Fruit fly (Drosophila melanogaster): ENCODE measurements around the gene REPTOR-BP.
A peak's percentile ranks its signal among the peaks of the same experiment; 100 is the strongest.

Gene REPTOR-BP

dm6 chr2L:10277362-10277761 lies 13.4 kb downstream of the REPTOR-BP start (continued):
- TF ChIP-seq Ets65A (GFP tag): no peak
- TF ChIP-seq btn (GFP tag; optimal IDR thresholded peaks at IDR 0.05): no peak
- TF ChIP-seq zen2 (GFP tag; IDR thresholded peaks at IDR 0.05; ENCODE audit: partially characterized antibody): no peak; the same call in 2 of the 3 replicates
- peak; percentile 91 for TF ChIP-seq pfk (GFP tag; optimal IDR thresholded peaks at IDR 0.05)
- TF ChIP-seq CG7987 (GFP tag; optimal IDR thresholded peaks at IDR 0.05): no peak
- TF ChIP-seq schlank (tag; optimal IDR thresholded peaks at IDR 0.05): no peak
- TF ChIP-seq YL-1 (GFP tag; optimal IDR thresholded peaks at IDR 0.05): no peak
- no peak for TF ChIP-seq lov (optimal IDR thresholded peaks at IDR 0.05)
- no peak for TF ChIP-seq lov (GFP tag; IDR thresholded peaks at IDR 0.05)
- TF ChIP-seq Ptx1 (GFP tag; IDR thresholded peaks at IDR 0.05): no peak
- no peak for TF ChIP-seq gfzf (GFP tag; optimal IDR thresholded peaks at IDR 0.05)
- TF ChIP-seq ato (GFP tag; IDR thresholded peaks at IDR 0.05; ENCODE audit: partially characterized antibody): peak; percentile 92
- no peak for TF ChIP-seq HLH3B (GFP tag; IDR thresholded peaks at IDR 0.05)
- no peak for TF ChIP-seq Lim3 (GFP tag; IDR thresholded peaks at IDR 0.05)
- TF ChIP-seq CG16863 (GFP tag; optimal IDR thresholded peaks at IDR 0.05): no peak
- TF ChIP-seq CG11695 (GFP tag; IDR thresholded peaks at IDR 0.05): no peak
- TF ChIP-seq CG9727 (GFP tag; optimal IDR thresholded peaks at IDR 0.05): no peak
- TF ChIP-seq Rfx (GFP tag; IDR thresholded peaks at IDR 0.05): peak; percentile 48; the same call in 1 of the 2 replicates
- no peak for TF ChIP-seq Nf-YB (GFP tag; optimal IDR thresholded peaks at IDR 0.05)
- TF ChIP-seq emc (GFP tag; optimal IDR thresholded peaks at IDR 0.05): no peak
- TF ChIP-seq CoRest (tag; optimal IDR thresholded peaks at IDR 0.05): no peak
- no peak for TF ChIP-seq CG6689 (GFP tag; IDR thresholded peaks at IDR 0.05)
- peak; percentile 32 for TF ChIP-seq CG2712 (tag; optimal IDR thresholded peaks at IDR 0.05)
- no peak for TF ChIP-seq CG34376 (GFP tag; optimal IDR thresholded peaks at IDR 0.05)
- no peak for TF ChIP-seq slbo (GFP tag; IDR thresholded peaks at IDR 0.05)
- TF ChIP-seq abd-A (tag; optimal IDR thresholded peaks at IDR 0.05): no peak
- no peak for TF ChIP-seq ranshi (GFP tag; IDR thresholded peaks at IDR 0.05)
- peak; percentile 90 for TF ChIP-seq mld (GFP tag; IDR thresholded peaks at IDR 0.05; ENCODE audit: partially characterized antibody)
- TF ChIP-seq CG3995 (GFP tag; optimal IDR thresholded peaks at IDR 0.05): peak; percentile 90
- TF ChIP-seq Atf6 (GFP tag; IDR thresholded peaks at IDR 0.05): no peak
- TF ChIP-seq vfl (GFP tag; optimal IDR thresholded peaks at IDR 0.05): no peak
- TF ChIP-seq Trl (optimal IDR thresholded peaks at IDR 0.05): no peak
- TF ChIP-seq Trl (GFP tag; optimal IDR thresholded peaks at IDR 0.05): no peak
- TF ChIP-seq HLH54F (GFP tag; optimal IDR thresholded peaks at IDR 0.05): no peak
- no peak for TF ChIP-seq ara (GFP tag; IDR thresholded peaks at IDR 0.05)
- no peak for TF ChIP-seq gsb-n (tag; optimal IDR thresholded peaks at IDR 0.05)
- TF ChIP-seq jing (GFP tag; optimal IDR thresholded peaks at IDR 0.05): no peak
- no peak for TF ChIP-seq sens (GFP tag)
- no peak for TF ChIP-seq Pdp1 (GFP tag; optimal IDR thresholded peaks at IDR 0.05)
- TF ChIP-seq CG10274 (GFP tag; optimal IDR thresholded peaks at IDR 0.05): no peak
- TF ChIP-seq CG2889 (GFP tag; IDR thresholded peaks at IDR 0.05): no peak
- TF ChIP-seq unc-4 (GFP tag; IDR thresholded peaks at IDR 0.05; ENCODE audit: partially characterized antibody): peak; percentile 75
- TF ChIP-seq CG16813 (GFP tag; IDR thresholded peaks at IDR 0.05; ENCODE audit: partially characterized antibody): peak; percentile 90
- TF ChIP-seq Dref (GFP tag; IDR thresholded peaks at IDR 0.05): peak; percentile 95
- TF ChIP-seq CG10543 (GFP tag; optimal IDR thresholded peaks at IDR 0.05): no peak
- no peak for TF ChIP-seq trh (GFP tag; optimal IDR thresholded peaks at IDR 0.05)
- TF ChIP-seq row (GFP tag; IDR thresholded peaks at IDR 0.05): peak; percentile 84
- no peak for TF ChIP-seq Doc2 (GFP tag; IDR thresholded peaks at IDR 0.05)
- TF ChIP-seq amos (GFP tag; IDR thresholded peaks at IDR 0.05; ENCODE audit: partially characterized antibody): peak; percentile 96
- TF ChIP-seq CG8924 (tag; optimal IDR thresholded peaks at IDR 0.05): peak; percentile 63
- no peak for TF ChIP-seq CG9797 (GFP tag; optimal IDR thresholded peaks at IDR 0.05)
- TF ChIP-seq CG14050 (GFP tag; IDR thresholded peaks at IDR 0.05): no peak
- no peak for TF ChIP-seq zf30C (GFP tag; optimal IDR thresholded peaks at IDR 0.05)
